Worm (Caenorhabditis elegans): ENCODE data around the gene srsx-14.

DNA sequence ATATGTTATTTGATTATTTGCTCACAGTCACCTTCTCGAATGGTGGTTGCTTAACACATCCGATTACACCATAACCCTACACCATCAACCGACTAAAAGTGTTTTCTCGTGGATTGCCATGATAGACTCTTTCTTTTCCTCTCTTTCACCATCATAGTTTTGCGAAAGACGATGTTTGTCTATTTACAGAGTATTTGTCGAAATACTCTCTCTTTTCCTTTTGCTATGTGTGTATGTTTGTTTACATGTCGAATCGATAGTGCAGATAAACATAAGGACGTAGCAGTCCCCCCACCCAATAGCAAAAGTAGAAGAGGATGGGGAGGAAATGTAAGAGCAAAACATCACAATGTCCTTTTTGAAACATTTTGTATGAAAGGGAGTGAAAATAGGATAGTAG lies 23.6 kb downstream of the srsx-14 start:
- no peak for TF ChIP-seq ama-1 (optimal IDR thresholded peaks at IDR 0.05)
- no peak for TF ChIP-seq ama-1 (GFP tag; optimal IDR thresholded peaks at IDR 0.05)
- no peak for TF ChIP-seq him-1 (tag; optimal IDR thresholded peaks at IDR 0.05)
- TF ChIP-seq hlh-26 (GFP tag; conservative IDR thresholded peaks at IDR 0.05) = no peak
- no peak for TF ChIP-seq Y79H2A.3 (GFP tag; conservative IDR thresholded peaks at IDR 0.05)
- no peak for TF ChIP-seq hmg-1.2 (GFP tag; IDR thresholded peaks at IDR 0.05)
- TF ChIP-seq xnd-1 (tag; optimal IDR thresholded peaks at IDR 0.05) = no peak
- TF ChIP-seq ccch-3 (GFP tag; optimal IDR thresholded peaks at IDR 0.05) = no peak
- no peak for TF ChIP-seq let-607 (tag; optimal IDR thresholded peaks at IDR 0.05)
